Worm (Caenorhabditis elegans): ENCODE measurements around the gene R07E5.15.

DNA sequence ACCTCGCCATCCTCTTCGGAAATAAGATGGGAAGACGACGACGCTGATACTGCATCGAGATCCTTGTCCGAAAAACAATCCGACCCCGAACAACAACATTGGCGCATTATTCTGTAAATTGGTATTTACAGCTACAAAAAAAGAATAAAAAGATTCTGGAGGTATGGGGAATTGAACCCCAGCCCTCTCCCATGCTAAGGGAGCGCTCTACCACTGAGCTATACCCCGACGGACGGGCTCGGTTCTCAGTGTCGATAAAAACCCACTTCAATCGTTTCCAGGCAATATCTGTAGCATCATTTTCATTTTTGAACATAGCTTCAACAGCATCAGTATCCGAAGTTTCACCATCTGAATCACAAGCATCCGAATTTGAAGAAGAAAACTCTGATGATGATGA lies 27.6 kb downstream of the R07E5.15 start:
- TF ChIP-seq elt-1 (tag; optimal IDR thresholded peaks at IDR 0.05; ENCODE audit: borderline replicate concordance, insufficient read depth) (no peak), elt-3 (tag; optimal IDR thresholded peaks at IDR 0.05) (no peak)
